Worm (Caenorhabditis elegans): ENCODE data around the gene F38E1.3.

F38E1.3 gene

ce11 chrV:8426741-8427457, 51.0 kb downstream of the F38E1.3 start (continued):
- TF ChIP-seq unc-130 (tag; optimal IDR thresholded peaks at IDR 0.05) (peak; percentile 19), mef-2 (tag; optimal IDR thresholded peaks at IDR 0.05) (no peak), unc-86 (tag; optimal IDR thresholded peaks at IDR 0.05) (no peak), Y116A8C.19 (tag; optimal IDR thresholded peaks at IDR 0.05; ENCODE audit: borderline replicate concordance) (no peak), efl-3 (GFP tag; optimal IDR thresholded peaks at IDR 0.05) (no peak), fkh-8 (tag; optimal IDR thresholded peaks at IDR 0.05) (no peak), mab-9 (GFP tag; IDR thresholded peaks at IDR 0.05) (no peak), jun-1 (tag; optimal IDR thresholded peaks at IDR 0.05) (no peak), C16A3.4 (tag; optimal IDR thresholded peaks at IDR 0.05) (no peak), tbx-2 (tag; optimal IDR thresholded peaks at IDR 0.05) (no peak), unc-98 (GFP tag; IDR thresholded peaks at IDR 0.05) (no peak), ceh-88 (GFP tag; IDR thresholded peaks at IDR 0.05) (no peak), snpc-4 (tag; optimal IDR thresholded peaks at IDR 0.05) (no peak), pqm-1 (tag; optimal IDR thresholded peaks at IDR 0.05) (no peak), hpl-2 (GFP tag; optimal IDR thresholded peaks at IDR 0.05) (no peak), lin-15B (tag; optimal IDR thresholded peaks at IDR 0.05) (no peak), nhr-12 (tag; optimal IDR thresholded peaks at IDR 0.05) (no peak)

Measured in whole organism, L1 larva.